Worm (Caenorhabditis elegans) whole organism, L4/young adult: Measurements from ENCODE around the gene twk-49.

Experiments
- W03F9.2 ChIP-seq: fragments of 150-350 bp; optimal IDR thresholded peaks from 2 replicates; lab custom pipeline; 2014; ENCODE audit warnings: missing biosample characterization, missing genetic modification characterization
- dao-5 ChIP-seq: sonication (generic microtip); optimal IDR thresholded peaks from 2 replicates; lab custom pipeline; 2016; ENCODE audit warnings: missing genotype, missing genetic modification characterization, moderate library complexity, missing compliant biosample characterization
- him-1 ChIP-seq: sonication (generic microtip); optimal IDR thresholded peaks from 2 replicates; lab custom pipeline; 2016; ENCODE audit warnings: missing genotype, missing genetic modification reagents, missing genetic modification characterization, missing compliant biosample characterization

twk-49 gene

DNA sequence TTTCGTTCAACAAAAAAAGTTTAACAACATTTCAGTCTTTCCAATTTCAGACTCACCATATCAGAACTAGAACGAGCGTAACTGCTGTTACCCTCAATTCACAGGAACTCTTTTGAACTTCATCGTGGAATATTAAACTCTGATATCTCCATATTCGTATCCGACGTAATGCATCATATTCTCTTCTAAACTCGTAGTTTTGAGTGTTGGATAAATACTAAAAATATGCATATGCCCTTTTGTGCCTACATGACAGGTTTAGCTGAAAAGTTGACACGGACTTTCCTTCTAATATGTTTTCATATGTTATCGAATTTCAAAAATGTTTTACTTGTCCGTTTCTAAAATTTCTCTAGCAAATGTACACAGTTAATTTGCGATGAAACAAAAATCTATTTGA is at the start of gene twk-49:
twk-49 (minus strand) TSS at position 101 of the 400 bp plus-strand sequence.
- TF ChIP-seq dao-5 (no peak), him-1 (no peak), W03F9.2 (tag; lab: Kevin White, UChicago) (no peak)

DNA sequence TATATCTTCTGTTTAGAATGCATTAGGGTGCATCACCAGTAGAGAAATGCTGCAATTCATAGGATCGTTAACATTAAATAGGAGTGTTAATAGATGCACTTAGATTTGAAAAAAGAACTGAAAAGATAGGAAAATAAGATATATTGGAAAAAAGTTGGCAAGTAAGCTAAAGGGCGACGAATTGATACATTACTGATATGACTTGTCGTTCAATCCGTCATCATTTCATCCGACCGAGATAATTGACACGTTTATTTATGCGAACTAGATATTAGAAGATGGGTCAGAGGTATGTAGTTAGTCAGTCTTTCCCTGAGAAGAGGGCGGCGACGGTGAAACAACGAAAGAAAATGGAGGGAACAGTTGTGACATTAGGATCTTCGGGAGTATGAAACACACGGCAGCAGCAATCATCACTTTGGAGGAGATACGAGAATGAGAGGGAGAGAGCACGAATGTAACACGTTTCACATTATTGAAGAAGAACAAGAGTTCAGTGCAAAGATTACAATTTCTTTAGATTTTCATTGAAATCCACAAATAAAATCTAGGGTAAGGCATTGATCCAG is 46.0 kb upstream of the twk-49 start, which contains the start of gene lron-15:
lron-15 (minus strand) TSS at position 51 of the 569 bp plus-strand sequence.
- TF ChIP-seq him-1 (no peak), dao-5 (no peak), W03F9.2 (tag; lab: Kevin White, UChicago) (no peak)

DNA sequence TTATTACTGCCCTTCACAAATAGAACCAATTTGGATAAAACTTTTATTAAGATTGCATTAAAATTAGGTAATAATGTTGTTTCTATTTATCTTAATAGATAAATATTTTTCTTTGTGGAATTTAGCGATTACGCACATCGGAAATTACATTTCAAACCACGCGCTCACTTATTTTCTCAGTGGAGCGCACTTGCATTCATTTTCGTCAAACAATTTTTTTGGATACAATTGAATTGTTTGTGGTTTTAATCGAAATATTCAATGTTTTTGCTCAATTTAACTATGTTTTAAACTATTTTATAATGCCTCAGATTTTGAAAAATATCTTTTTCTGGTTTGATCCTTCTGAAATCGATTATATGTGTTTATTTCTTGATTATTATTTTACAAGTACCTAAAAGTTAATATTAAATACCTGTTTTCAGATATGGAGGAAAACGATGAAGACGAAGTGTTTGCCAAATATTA is 37.0 kb upstream of the twk-49 start, which contains the start of gene utp-20:
utp-20 (plus strand) TSS at position 418 of the 468 bp plus-strand sequence.
- TF ChIP-seq W03F9.2 (tag; lab: Kevin White, UChicago) (peak; percentile 62), dao-5 (no peak)

DNA sequence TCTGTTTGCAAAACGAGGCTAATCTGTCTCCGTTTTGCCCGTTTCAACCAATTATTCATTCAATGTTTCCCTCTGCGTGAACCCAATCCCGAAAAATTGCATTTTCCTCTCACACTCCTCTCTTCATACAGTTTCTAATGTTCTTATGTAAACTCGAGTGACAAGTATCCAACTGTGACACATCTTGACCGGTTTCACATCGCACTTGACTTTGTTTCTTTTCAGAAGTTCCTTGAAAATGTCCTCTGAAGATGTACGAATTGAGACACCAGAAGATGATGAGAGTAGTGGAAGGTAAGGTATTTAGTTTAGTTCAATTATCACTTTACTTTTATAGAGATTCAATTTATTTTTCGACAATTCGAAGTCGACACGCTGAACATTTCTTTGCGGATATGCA is 33.0 kb upstream of the twk-49 start, which contains the start of gene abcx-1:
abcx-1 (plus strand) TSS at position 224 of the 400 bp plus-strand sequence.
- TF ChIP-seq him-1, result no peak
- no peak for TF ChIP-seq W03F9.2 (tag; lab: Kevin White, UChicago)
- no peak for TF ChIP-seq dao-5

DNA sequence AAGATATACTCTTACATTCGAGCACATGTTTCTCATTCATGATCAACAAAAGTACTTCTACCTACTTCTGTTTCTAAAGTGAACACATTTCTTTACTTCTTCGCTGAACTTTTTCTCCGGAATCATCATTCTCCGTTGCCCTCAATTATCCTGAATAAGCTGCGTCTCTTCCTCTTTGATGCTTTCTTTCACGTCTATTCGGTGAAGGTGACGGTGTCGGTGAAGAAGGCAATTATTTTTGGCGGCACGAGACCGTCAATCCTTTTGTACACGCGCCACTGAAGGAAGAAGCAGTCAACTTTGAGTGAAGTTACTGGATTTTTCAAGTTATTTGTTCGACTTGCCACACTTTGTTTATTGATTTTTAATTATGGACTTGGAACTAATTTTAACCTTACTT is 32.6 kb upstream of the twk-49 start, which contains the start of gene abch-1:
abch-1 (minus strand) TSS at position 101 of the 400 bp plus-strand sequence.
- TF ChIP-seq W03F9.2 (tag; lab: Kevin White, UChicago) (no peak), dao-5 (no peak), him-1 (no peak)

DNA sequence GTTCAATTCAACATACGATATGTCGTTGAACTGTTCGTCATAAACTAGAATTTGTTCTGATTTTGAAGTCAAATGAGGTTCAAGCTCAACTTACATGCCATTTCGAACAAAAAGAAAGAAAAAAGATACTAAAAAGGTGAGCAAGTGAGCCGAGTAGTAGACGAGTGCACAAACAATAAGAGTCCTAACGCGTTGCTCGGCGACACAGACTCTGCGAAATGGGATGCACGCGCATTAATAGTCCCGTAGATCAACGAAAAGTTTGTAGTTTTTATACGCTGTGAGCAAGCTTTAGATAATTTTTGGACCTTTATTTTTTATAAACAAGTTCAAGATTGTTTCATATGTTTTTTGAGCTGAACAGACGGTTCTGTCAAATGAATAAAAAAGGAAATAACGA is 29.7 kb upstream of the twk-49 start, which contains the start of gene C56E6.4:
C56E6.4 (minus strand) TSS at position 101 of the 400 bp plus-strand sequence.
- TF ChIP-seq dao-5 (no peak), him-1 (no peak), W03F9.2 (tag; lab: Kevin White, UChicago) (no peak)

DNA sequence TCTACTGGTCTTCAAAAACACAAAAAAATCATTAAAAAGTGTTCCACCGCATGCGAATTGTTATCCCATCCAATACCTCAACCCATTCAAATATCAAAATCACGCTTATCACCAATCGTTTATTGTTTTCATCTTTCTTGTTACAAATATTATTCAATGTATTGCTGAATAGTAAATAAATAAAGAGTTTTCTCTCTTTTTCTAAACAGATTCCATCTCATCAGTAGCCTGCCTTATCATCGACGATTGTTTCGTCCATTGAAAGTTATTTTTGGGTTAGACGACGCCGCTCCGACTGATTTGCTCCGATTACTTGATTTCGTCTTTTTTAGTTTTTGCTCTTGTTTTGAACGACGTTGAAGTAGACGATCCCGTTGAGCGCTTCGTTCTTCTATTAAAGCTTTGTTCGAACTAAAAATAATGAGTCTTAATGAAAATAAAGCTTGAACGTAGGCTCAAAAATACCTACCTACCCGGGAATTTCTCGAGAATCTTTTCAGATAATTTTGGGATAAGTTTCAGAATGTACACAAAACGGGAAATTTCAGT is 27.2 kb upstream of the twk-49 start:
- TF ChIP-seq dao-5, result no peak

DNA sequence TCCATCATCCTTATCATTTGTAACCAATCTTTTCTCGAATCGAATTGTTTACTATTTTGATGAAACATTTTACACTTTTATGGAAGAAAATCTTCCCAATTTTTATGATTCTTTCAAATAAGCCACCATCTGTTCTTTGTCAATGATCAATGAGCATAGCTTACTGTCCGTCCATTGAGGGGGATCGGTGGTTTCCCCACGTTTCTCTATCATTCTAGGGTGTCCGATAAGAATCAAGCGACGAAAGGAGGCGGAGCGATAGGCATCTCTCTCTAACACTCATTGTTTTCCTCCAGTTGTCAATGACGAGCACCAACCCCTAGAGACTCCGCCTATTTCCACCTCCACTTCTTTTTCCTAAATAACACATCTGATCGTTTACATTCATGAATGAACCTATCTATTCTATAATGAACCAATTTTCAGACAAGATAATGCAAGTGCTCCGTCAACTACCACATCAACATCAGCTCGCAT is 25.6 kb upstream of the twk-49 start, which contains the start of gene C56E6.2:
C56E6.2 (plus strand) TSS at position 427 of the 477 bp plus-strand sequence.
- TF ChIP-seq him-1 (no peak), W03F9.2 (tag; lab: Kevin White, UChicago) (no peak), dao-5 (no peak)

DNA sequence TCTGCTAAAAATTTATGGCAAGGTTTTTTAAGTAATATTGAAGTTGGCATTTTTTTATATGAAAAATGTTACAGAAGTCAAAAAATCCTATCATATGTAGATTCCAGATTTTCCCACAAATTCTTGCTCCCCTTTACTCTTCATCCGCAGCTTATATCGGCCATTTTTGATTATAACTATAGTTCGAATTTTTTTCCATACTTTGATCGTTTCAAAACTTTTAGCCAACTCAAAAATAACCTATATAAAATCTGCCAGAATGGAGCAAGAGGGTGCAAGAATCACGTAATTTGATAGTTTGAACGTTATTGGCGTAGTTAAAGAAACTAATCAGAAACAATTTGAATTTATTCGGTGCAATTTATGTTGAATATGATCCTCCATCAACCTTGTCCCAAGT is 25.0 kb upstream of the twk-49 start:
- TF ChIP-seq dao-5 (no peak), him-1 (no peak), W03F9.2 (tag; lab: Kevin White, UChicago) (no peak)

DNA sequence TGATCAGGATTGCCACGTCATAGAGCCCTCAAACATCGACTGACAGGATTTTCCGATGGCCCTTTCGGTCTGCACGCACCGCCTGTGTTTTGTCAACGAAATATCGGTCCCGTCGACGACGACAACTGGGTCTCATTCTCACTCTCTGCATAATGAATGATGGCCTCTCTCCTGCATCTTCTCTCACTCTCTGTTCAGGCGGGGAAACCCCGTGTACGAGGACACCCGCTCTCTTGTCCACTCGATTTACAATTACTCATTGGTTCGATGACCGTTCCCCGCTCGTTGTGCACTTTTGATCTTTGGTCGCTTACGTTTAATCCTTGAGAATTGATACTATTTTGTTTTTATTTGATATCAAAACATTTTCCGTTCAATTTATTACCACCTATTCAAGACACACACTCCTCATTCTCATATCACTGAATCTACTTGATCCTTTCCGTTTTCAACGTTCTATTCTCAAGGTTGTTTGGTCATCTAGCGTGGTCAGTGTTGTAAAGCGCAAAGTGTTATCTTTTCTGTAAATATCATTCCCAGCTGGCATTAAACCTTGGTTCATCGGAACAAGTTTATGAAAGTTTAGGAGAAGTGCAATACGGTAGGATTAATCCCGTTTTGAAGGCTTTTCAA is 23.8 kb upstream of the twk-49 start:
- no peak for TF ChIP-seq W03F9.2 (tag; lab: Kevin White, UChicago)
- TF ChIP-seq dao-5, result no peak
- no peak for TF ChIP-seq him-1

DNA sequence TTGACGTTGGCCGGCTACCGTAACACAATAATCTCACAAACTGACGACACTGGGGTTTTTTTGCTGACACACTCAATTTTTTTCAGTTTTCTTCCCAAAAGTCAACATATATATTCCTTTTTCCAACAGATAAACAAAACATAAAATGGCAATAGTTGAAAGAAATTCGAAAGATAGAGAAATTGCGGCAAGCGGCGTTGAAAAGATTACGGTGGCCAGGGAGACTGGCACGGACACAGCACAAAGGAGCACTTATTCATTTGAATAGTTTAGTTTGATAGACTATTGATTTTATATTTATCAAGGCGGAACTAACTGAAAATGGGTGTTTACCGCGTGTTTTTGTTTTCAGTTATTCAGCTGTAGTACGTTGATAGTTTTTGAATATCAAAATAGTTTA is 22.3 kb upstream of the twk-49 start, which contains the start of gene toe-2:
toe-2 (minus strand) TSS at position 70 of the 400 bp plus-strand sequence.
- TF ChIP-seq him-1 (no peak), W03F9.2 (tag; lab: Kevin White, UChicago) (no peak), dao-5 (no peak)

DNA sequence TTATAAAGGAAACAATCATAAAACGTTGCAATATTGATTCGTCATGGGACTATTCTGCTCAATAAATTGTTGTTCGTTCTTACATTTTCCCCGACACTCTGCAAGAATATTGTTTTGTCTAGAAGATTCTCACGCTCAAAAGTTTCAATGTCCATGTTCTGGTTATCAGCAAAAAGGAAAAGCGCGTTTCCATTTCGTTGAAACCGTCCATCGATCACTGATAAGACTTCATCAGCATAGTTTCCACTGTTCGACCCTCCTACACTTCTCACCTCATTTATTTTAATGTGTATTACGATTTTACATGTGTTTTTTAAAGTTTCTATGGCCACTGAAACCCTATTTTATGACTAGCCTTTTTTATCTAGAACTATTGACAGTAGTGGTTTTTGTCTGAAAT is 21.1 kb upstream of the twk-49 start:
- TF ChIP-seq W03F9.2 (tag; lab: Kevin White, UChicago) (no peak), dao-5 (no peak), him-1 (no peak)

DNA sequence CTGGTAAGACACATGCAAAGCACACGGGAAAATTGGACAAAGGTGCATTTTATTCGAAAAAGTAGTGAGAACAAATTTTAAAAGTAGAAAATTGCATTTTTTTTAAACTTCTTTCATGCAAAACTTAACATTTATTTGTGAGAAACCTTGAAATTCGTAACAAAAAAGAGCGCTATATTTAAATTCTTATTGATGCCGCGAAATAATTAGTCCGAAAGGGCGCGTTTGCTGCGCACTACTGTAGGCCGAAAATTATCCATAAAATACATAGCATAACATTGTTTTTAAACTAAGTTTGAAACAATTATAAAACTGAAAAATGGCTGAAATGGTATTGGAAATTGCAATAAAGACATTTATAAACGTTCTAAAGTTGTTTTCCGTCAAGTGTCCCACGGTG is 20.7 kb upstream of the twk-49 start:
- TF ChIP-seq W03F9.2 (tag; lab: Kevin White, UChicago) (no peak), him-1 (no peak), dao-5 (no peak)

DNA sequence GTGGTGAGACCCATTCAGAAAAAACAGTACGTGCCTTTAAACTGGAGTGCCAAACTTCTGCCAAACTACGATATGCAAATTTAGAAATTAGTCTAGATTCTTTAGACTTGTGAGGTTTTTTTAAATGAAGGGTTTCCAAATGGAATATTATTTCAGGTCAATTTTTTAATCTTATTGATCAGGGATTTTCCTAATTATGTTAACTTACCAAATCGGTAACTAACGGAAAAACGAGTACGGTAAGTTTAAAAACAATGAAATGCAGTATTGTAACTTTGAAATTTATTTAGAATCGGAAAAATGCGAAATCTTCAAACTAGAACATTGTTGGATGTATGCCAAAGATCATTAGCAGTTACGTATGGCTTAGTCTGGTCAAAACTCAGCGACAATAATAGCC is 17.3 kb upstream of the twk-49 start, which contains the start of gene C56E6.7:
C56E6.7 (plus strand) TSS at position 301 of the 400 bp plus-strand sequence.
- TF ChIP-seq dao-5 (no peak), him-1 (no peak), W03F9.2 (tag; lab: Kevin White, UChicago) (no peak)

DNA sequence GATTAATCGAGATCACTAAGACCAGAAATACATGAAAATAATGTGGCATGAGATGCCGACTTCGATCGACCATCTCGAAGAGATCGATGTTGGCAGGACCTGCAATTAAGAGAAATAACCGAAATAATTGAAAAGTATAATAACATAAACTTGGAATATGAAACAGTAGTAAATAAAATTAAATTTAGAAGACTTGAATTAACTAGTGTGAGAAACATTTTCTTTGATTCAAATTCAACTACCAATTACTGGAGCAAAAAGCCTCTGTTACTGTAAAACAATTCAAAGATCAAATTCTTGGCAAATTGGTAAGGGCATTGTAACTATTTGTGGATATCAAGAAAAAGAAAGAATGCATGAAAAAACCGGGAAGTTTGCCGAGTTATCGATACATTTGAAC is 14.9 kb upstream of the twk-49 start, which contains the start of gene R05G9R.1:
R05G9R.1 (minus strand) TSS at position 101 of the 400 bp plus-strand sequence.
- TF ChIP-seq him-1 (no peak), dao-5 (no peak), W03F9.2 (tag; lab: Kevin White, UChicago) (no peak)
